Worm (Caenorhabditis elegans): ENCODE data around the gene C04E6.8.
A peak's percentile ranks its signal among the peaks of the same experiment; 100 is the strongest.

Gene C04E6.8

ce11 chrV:5848015-5848609 is 35.5 kb downstream of the C04E6.8 start:
- TF ChIP-seq unc-130 (tag; optimal IDR thresholded peaks at IDR 0.05): no peak
- TF ChIP-seq pag-3 (tag; optimal IDR thresholded peaks at IDR 0.05; ENCODE audit: borderline replicate concordance, insufficient read depth): no peak
- TF ChIP-seq lsy-2 (tag; optimal IDR thresholded peaks at IDR 0.05): no peak
- peak; percentile 16 for TF ChIP-seq snu-23 (GFP tag; optimal IDR thresholded peaks at IDR 0.05)
- TF ChIP-seq mdl-1 (tag; optimal IDR thresholded peaks at IDR 0.05): peak in 1 of 2 experiments; percentile 41
- peak; percentile 13 for TF ChIP-seq nhr-71 (tag; optimal IDR thresholded peaks at IDR 0.05)
- TF ChIP-seq ets-5 (GFP tag; IDR thresholded peaks at IDR 0.05): no peak
- TF ChIP-seq lin-35 (GFP tag; optimal IDR thresholded peaks at IDR 0.05): peak in 1 of 2 experiments; percentile 25
- TF ChIP-seq ceh-88 (GFP tag; IDR thresholded peaks at IDR 0.05): no peak
- TF ChIP-seq nhr-76 (tag; optimal IDR thresholded peaks at IDR 0.05): no peak
- peak in 1 of 6 experiments; percentile 10 for TF ChIP-seq elt-3 (tag; optimal IDR thresholded peaks at IDR 0.05)
- no peak for TF ChIP-seq efl-1 (optimal IDR thresholded peaks at IDR 0.05)
- TF ChIP-seq efl-1 (GFP tag; optimal IDR thresholded peaks at IDR 0.05 in 1 of 2): peak in 1 of 2 experiments; percentile 94
- TF ChIP-seq nhr-85 (tag): peak; percentile 29
- TF ChIP-seq blmp-1 (tag; optimal IDR thresholded peaks at IDR 0.05): peak; percentile 65
- TF ChIP-seq fkh-10 (GFP tag; optimal IDR thresholded peaks at IDR 0.05): peak; percentile 22
- peak; percentile 65 for TF ChIP-seq lin-14 (GFP tag; optimal IDR thresholded peaks at IDR 0.05)

ce11 chrV:5846729-5847128 is 36.9 kb downstream of the C04E6.8 start:
- TF ChIP-seq nhr-84 (tag; optimal IDR thresholded peaks at IDR 0.05) (no peak), snu-23 (GFP tag; optimal IDR thresholded peaks at IDR 0.05) (peak; percentile 20), blmp-1 (tag; optimal IDR thresholded peaks at IDR 0.05) (peak; percentile 28), lin-39 (tag; optimal IDR thresholded peaks at IDR 0.05) (no peak), lin-14 (GFP tag; optimal IDR thresholded peaks at IDR 0.05) (peak; percentile 39), sup-37 (GFP tag; optimal IDR thresholded peaks at IDR 0.05) (no peak), rnt-1 (tag; optimal IDR thresholded peaks at IDR 0.05) (no peak), fkh-4 (tag; optimal IDR thresholded peaks at IDR 0.05; ENCODE audit: borderline replicate concordance) (no peak), egl-27 (tag; optimal IDR thresholded peaks at IDR 0.05) (no peak), nhr-28 (tag; optimal IDR thresholded peaks at IDR 0.05) (no peak), pag-3 (tag; optimal IDR thresholded peaks at IDR 0.05; ENCODE audit: borderline replicate concordance, insufficient read depth) (no peak), fkh-8 (tag; optimal IDR thresholded peaks at IDR 0.05) (no peak), ztf-11 (tag; optimal IDR thresholded peaks at IDR 0.05) (no peak), nhr-76 (tag; optimal IDR thresholded peaks at IDR 0.05) (no peak), ces-1 (GFP tag; optimal IDR thresholded peaks at IDR 0.05) (no peak), lin-15B (tag; optimal IDR thresholded peaks at IDR 0.05) (no peak), ets-5 (GFP tag; IDR thresholded peaks at IDR 0.05) (no peak), unc-30 (tag; optimal IDR thresholded peaks at IDR 0.05) (no peak), ceh-88 (GFP tag; IDR thresholded peaks at IDR 0.05) (no peak), efl-3 (GFP tag; optimal IDR thresholded peaks at IDR 0.05) (no peak), egl-13 (tag; optimal IDR thresholded peaks at IDR 0.05) (no peak), lir-3 (tag; optimal IDR thresholded peaks at IDR 0.05; ENCODE audit: poor library complexity) (no peak), mdl-1 (tag; optimal IDR thresholded peaks at IDR 0.05) (no peak), sox-4 (tag; optimal IDR thresholded peaks at IDR 0.05) (no peak), swsn-7 (tag; optimal IDR thresholded peaks at IDR 0.05) (no peak), nhr-85 (tag) (peak; percentile 61), nhr-90 (tag; optimal IDR thresholded peaks at IDR 0.05; ENCODE audit: poor library complexity) (no peak), snpc-4 (tag; optimal IDR thresholded peaks at IDR 0.05) (no peak), nhr-237 (tag; optimal IDR thresholded peaks at IDR 0.05) (no peak), nhr-71 (tag; optimal IDR thresholded peaks at IDR 0.05) (no peak), ceh-63 (GFP tag; optimal IDR thresholded peaks at IDR 0.05) (no peak), sptf-1 (tag; optimal IDR thresholded peaks at IDR 0.05) (no peak), dsc-1 (tag; optimal IDR thresholded peaks at IDR 0.05) (no peak), lsy-2 (tag; optimal IDR thresholded peaks at IDR 0.05) (no peak), lin-35 (GFP tag; optimal IDR thresholded peaks at IDR 0.05) (peak in 1 of 2 experiments; percentile 3), C04F5.9 (tag; optimal IDR thresholded peaks at IDR 0.05) (no peak), hpl-2 (GFP tag; optimal IDR thresholded peaks at IDR 0.05) (no peak), pax-3 (tag; optimal IDR thresholded peaks at IDR 0.05) (no peak), aha-1 (tag; optimal IDR thresholded peaks at IDR 0.05) (no peak), efl-1 (optimal IDR thresholded peaks at IDR 0.05) (no peak), efl-1 (GFP tag; optimal IDR thresholded peaks at IDR 0.05 in 1 of 2) (peak in 1 of 2 experiments; percentile 84), nhr-11 (tag; optimal IDR thresholded peaks at IDR 0.05) (no peak), elt-3 (tag; optimal IDR thresholded peaks at IDR 0.05) (no peak), isw-1 (GFP tag; IDR thresholded peaks at IDR 0.05) (no peak)
